Worm (Caenorhabditis elegans): ENCODE data around the gene dylt-3.

- no peak for TF ChIP-seq aly-2 (tag; optimal IDR thresholded peaks at IDR 0.05)
- TF ChIP-seq snpc-4 (tag; optimal IDR thresholded peaks at IDR 0.05) = no peak
- no peak for TF ChIP-seq dpl-1 (GFP tag; optimal IDR thresholded peaks at IDR 0.05)
- no peak for TF ChIP-seq alr-1 (tag; optimal IDR thresholded peaks at IDR 0.05; ENCODE audit: borderline replicate concordance)
- no peak for TF ChIP-seq elt-3 (tag; optimal IDR thresholded peaks at IDR 0.05)
- no peak for TF ChIP-seq unc-62 (GFP tag; optimal IDR thresholded peaks at IDR 0.05)
- TF ChIP-seq lin-39 (tag; optimal IDR thresholded peaks at IDR 0.05) = no peak
- no peak for TF ChIP-seq zip-4 (GFP tag; optimal IDR thresholded peaks at IDR 0.05)
- TF ChIP-seq xbp-1 (tag; optimal IDR thresholded peaks at IDR 0.05) = no peak
- no peak for TF ChIP-seq mdl-1 (tag; optimal IDR thresholded peaks at IDR 0.05)
- no peak for TF ChIP-seq lin-15B (tag; optimal IDR thresholded peaks at IDR 0.05)
- no peak for TF ChIP-seq swsn-7 (tag; optimal IDR thresholded peaks at IDR 0.05)
- TF ChIP-seq ztf-11 (tag; optimal IDR thresholded peaks at IDR 0.05) = no peak
These were observed 22.5 kb downstream of the dylt-3 start, which contains the start of gene col-76 for ce11 chrII:8204039-8204438.
